Worm (Caenorhabditis elegans) whole organism, L1 larva: ENCODE measurements around the gene Y71H2AM.25.
"Not testable (repeated sequence)": the region's sequence is repeated elsewhere in the genome, so short reads cannot be mapped to it uniquely, and the experiment has no call there.

Source experiments
- egl-27 ChIP-seq, 2 experiments: fragments of 150-350 bp in 1 of 2; sonication (generic microtip); optimal IDR thresholded peaks; 3 replicates each; lab custom pipeline; 2017 to 2018; ENCODE audit warnings: missing biosample characterization in 2 of 2, missing genetic modification characterization in 2 of 2, missing genetic modification reagents in 2 of 2
- grh-1 ChIP-seq: fragments of 200-800 bp; sonication (Bioruptor generic); IDR thresholded peaks from 2 replicates; pipeline ENCODE4 v1.3.6; 2022; ENCODE audit warnings: missing genetic modification reagents, missing genetic modification characterization, missing compliant biosample characterization
- lin-35 ChIP-seq, 2 experiments: fragments of 150-350 bp; optimal IDR thresholded peaks; 2 replicates each; lab custom pipeline; 2014; ENCODE audit warnings: missing biosample characterization in 2 of 2, missing genetic modification characterization in 2 of 2, missing genetic modification reagents in 2 of 2
- nhr-237 ChIP-seq: fragments of 150-350 bp; optimal IDR thresholded peaks from 2 replicates; lab custom pipeline; 2014; ENCODE audit warnings: missing biosample characterization, missing genetic modification characterization
- unc-62 ChIP-seq: fragments of 150-350 bp; optimal IDR thresholded peaks from 2 replicates; lab custom pipeline; 2014; ENCODE audit warnings: missing biosample characterization, missing genetic modification reagents, missing genetic modification characterization
- ztf-11 ChIP-seq, 2 experiments: sonication (generic microtip); optimal IDR thresholded peaks; 2 replicates each; lab custom pipeline; 2016 to 2017; ENCODE audit warnings: missing genetic modification characterization in 2 of 2, missing biosample characterization in 1 of 2, missing compliant biosample characterization in 1 of 2

ce11 chrIII:2836742-2837416, 34.6 kb downstream of the Y71H2AM.25 start:
- TF ChIP-seq lin-35 (GFP tag; optimal IDR thresholded peaks at IDR 0.05; lab: Kevin White, UChicago); egl-27 (tag; optimal IDR thresholded peaks at IDR 0.05; lab: Kevin White, UChicago); unc-62 (GFP tag; lab: Kevin White, UChicago); nhr-237; ztf-11 (tag; optimal IDR thresholded peaks at IDR 0.05; lab: Kevin White, UChicago): not testable (repeated sequence)
- 0 out of 2 replicates have a peak, but pooled peaks have one; percentile 14 for TF ChIP-seq grh-1 (GFP tag; lab: Robert Waterston, UW)
